Worm (Caenorhabditis elegans): ENCODE measurements around the gene tba-8.

DNA sequence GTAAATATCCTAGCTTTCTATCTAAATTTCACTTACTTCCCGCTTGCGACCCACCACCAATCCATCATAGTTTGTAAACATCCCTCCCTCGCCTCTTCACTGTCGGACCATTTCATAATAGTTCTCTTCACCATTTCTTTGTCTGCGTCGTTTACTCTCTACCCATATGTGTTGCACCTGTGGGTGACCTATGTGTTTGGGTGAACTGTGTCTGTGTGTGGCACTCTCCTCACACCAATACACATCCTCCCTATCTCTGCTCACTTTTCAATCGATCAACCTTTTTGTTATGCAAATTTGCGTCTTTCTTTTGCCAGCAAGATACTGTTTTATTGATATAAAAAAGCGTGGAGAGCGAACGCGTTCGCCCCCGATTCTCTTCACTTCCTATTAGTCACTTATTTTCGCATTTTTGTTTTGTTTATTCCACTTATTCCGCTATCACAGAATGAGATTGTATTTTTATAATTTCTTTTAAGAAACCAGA lies 46.8 kb upstream of the tba-8 start:
- TF ChIP-seq mes-4 (tag; optimal IDR thresholded peaks at IDR 0.05) (no peak), F49E8.2 (tag; optimal IDR thresholded peaks at IDR 0.05; ENCODE audit: insufficient read depth) (no peak), hsf-1 (GFP tag; IDR thresholded peaks at IDR 0.05) (no peak), ztf-25 (GFP tag; IDR thresholded peaks at IDR 0.05) (no peak)

Data from whole organism, young adult.